Worm (Caenorhabditis elegans) whole organism, L4 larva: ENCODE measurements around the gene F01F1.3.

Experiments
- F10B5.3 ChIP-seq: sonication (generic microtip); optimal IDR thresholded peaks from 2 replicates; lab custom pipeline; 2016; ENCODE audit warnings: mild to moderate bottlenecking, missing genetic modification characterization, missing compliant biosample characterization
- F26F4.8 ChIP-seq: fragments of 200-800 bp; sonication (Bioruptor generic); conservative IDR thresholded peaks from 2 replicates; pipeline ENCODE4 v1.3.6; 2022; ENCODE audit warnings: missing genetic modification characterization, missing compliant biosample characterization
- F44E2.7 ChIP-seq: fragments of 200-800 bp; sonication (Bioruptor generic); IDR thresholded peaks from 2 replicates; pipeline ENCODE4 v2.1.2; 2022; ENCODE audit warnings: missing genetic modification characterization, missing compliant biosample characterization
- T20F7.1 ChIP-seq: fragments of 200-800 bp; sonication (Bioruptor generic); optimal IDR thresholded peaks from 2 replicates; lab custom pipeline; 2018; ENCODE audit warnings: mild to moderate bottlenecking, missing genetic modification characterization, missing compliant biosample characterization
- Y48G9A.11 ChIP-seq: fragments of 200-800 bp; sonication (Bioruptor generic); IDR thresholded peaks from 2 replicates; pipeline ENCODE4 v1.3.6; 2022; ENCODE audit warnings: missing genetic modification reagents, missing genetic modification characterization, missing compliant biosample characterization
- ZK546.5 ChIP-seq, 2 experiments: sonication (generic microtip); optimal IDR thresholded peaks; 2 replicates each; lab custom pipeline; 2017; ENCODE audit warnings: missing biosample characterization in 2 of 2, missing genetic modification characterization in 2 of 2
- aha-1 ChIP-seq: fragments of 150-350 bp; peaks from one replicate; lab custom pipeline; 2014; ENCODE audit warnings: missing biosample characterization, missing genetic modification characterization
- aly-2 ChIP-seq: sonication (generic microtip); optimal IDR thresholded peaks from 2 replicates; lab custom pipeline; 2018; ENCODE audit warnings: missing biosample characterization, missing genetic modification characterization
- ama-1 ChIP-seq: fragments of 150-350 bp; optimal IDR thresholded peaks from 2 replicates; lab custom pipeline; 2014; ENCODE audit warnings: inconsistent platforms, mixed read lengths
- arid-1 ChIP-seq: fragments of 200-800 bp; sonication (Bioruptor generic); conservative IDR thresholded peaks from 2 replicates; pipeline ENCODE4 v1.3.6; 2022; ENCODE audit warnings: missing genetic modification reagents, missing genetic modification characterization, missing compliant biosample characterization
- ceh-20 ChIP-seq: fragments of 200-800 bp; sonication (Bioruptor generic); IDR thresholded peaks from 2 replicates; pipeline ENCODE4 v1.3.6; 2022; ENCODE audit warnings: missing genetic modification reagents, missing genetic modification characterization, missing compliant biosample characterization
- ceh-32 ChIP-seq: sonication (generic microtip); optimal IDR thresholded peaks from 2 replicates; lab custom pipeline; 2016; ENCODE audit warnings: mild to moderate bottlenecking, missing genetic modification characterization, missing compliant biosample characterization; ENCODE audit not compliant: poor library complexity
- ceh-44 ChIP-seq: fragments of 200-800 bp; sonication (Bioruptor generic); IDR thresholded peaks from 2 replicates; pipeline ENCODE4 v1.3.6; 2022; ENCODE audit warnings: missing genetic modification reagents, missing genetic modification characterization, missing compliant biosample characterization
- ceh-62 ChIP-seq: sonication (generic microtip); optimal IDR thresholded peaks from 2 replicates; lab custom pipeline; 2017; ENCODE audit warnings: missing biosample characterization, missing genetic modification characterization
- ceh-82 ChIP-seq: sonication (generic microtip); optimal IDR thresholded peaks from 2 replicates; lab custom pipeline; 2017; ENCODE audit warnings: missing biosample characterization, missing genetic modification characterization
- daf-16 ChIP-seq, 3 experiments: sonication (generic microtip); optimal IDR thresholded peaks; 2 replicates each; lab custom pipeline; 2016 to 2017; ENCODE audit warnings: missing genetic modification characterization in 3 of 3, missing genetic modification reagents in 3 of 3, mild to moderate bottlenecking in 2 of 3, missing compliant biosample characterization in 2 of 3, missing biosample characterization in 1 of 3, moderate library complexity in 1 of 3
- daf-19 ChIP-seq: fragments of 200-800 bp; sonication (Bioruptor generic); conservative IDR thresholded peaks from 2 replicates; pipeline ENCODE4 v1.3.6; 2022; ENCODE audit warnings: missing genetic modification characterization, missing compliant biosample characterization
- daf-8 ChIP-seq: fragments of 200-800 bp; sonication (Bioruptor generic); IDR thresholded peaks from 2 replicates; pipeline ENCODE4 v1.3.6; 2022; ENCODE audit warnings: missing genetic modification characterization, missing compliant biosample characterization
- dmd-6 ChIP-seq: fragments of 200-800 bp; sonication (Bioruptor generic); IDR thresholded peaks from 2 replicates; pipeline ENCODE4 v1.3.6; 2022; ENCODE audit warnings: missing genetic modification reagents, missing genetic modification characterization, missing compliant biosample characterization
- duxl-1 ChIP-seq: sonication (generic microtip); optimal IDR thresholded peaks from 2 replicates; lab custom pipeline; 2016; ENCODE audit warnings: mild to moderate bottlenecking, missing genetic modification characterization, moderate library complexity, missing compliant biosample characterization; ENCODE audit not compliant: poor library complexity
- dve-1 ChIP-seq: sonication (generic microtip); optimal IDR thresholded peaks from 2 replicates; lab custom pipeline; 2017; ENCODE audit warnings: antibody characterized with exemption, mild to moderate bottlenecking, missing genetic modification characterization, missing compliant biosample characterization; ENCODE audit not compliant: insufficient read depth
- lim-7 ChIP-seq: fragments of 200-800 bp; sonication (Bioruptor generic); IDR thresholded peaks from 2 replicates; pipeline ENCODE4 v1.3.6; 2022; ENCODE audit warnings: missing genetic modification characterization, missing compliant biosample characterization
- lin-1 ChIP-seq: fragments of 200-800 bp; sonication (Bioruptor generic); IDR thresholded peaks from 2 replicates; pipeline ENCODE4 v1.3.6; 2022; ENCODE audit warnings: missing genetic modification reagents, missing genetic modification characterization, missing compliant biosample characterization
- lin-38 ChIP-seq: fragments of 200-800 bp; sonication (Bioruptor generic); IDR thresholded peaks from 2 replicates; pipeline ENCODE4 v1.3.6; 2022; ENCODE audit warnings: missing genetic modification reagents, missing genetic modification characterization, missing compliant biosample characterization
- lsy-2 ChIP-seq, 2 experiments: fragments of 150-350 bp in 1 of 2; sonication (generic microtip) in 1 of 2; optimal IDR thresholded peaks; 2 replicates each; lab custom pipeline; 2014 to 2017; ENCODE audit warnings: missing biosample characterization in 2 of 2, missing genetic modification characterization in 2 of 2
- mdl-1 ChIP-seq, 2 experiments: fragments of 150-350 bp in 1 of 2; sonication (generic microtip) in 1 of 2; optimal IDR thresholded peaks; 2 replicates each; lab custom pipeline; 2014 to 2017; ENCODE audit warnings: missing biosample characterization in 2 of 2, missing genetic modification characterization in 2 of 2
- mdt-29 ChIP-seq: fragments of 200-800 bp; sonication (Bioruptor generic); IDR thresholded peaks from 2 replicates; pipeline ENCODE4 v1.3.6; 2022; ENCODE audit warnings: missing genetic modification reagents, missing genetic modification characterization, missing compliant biosample characterization
- mep-1 ChIP-seq: fragments of 150-350 bp; sonication (generic microtip); optimal IDR thresholded peaks from 3 replicates; lab custom pipeline; 2014; ENCODE audit warnings: missing biosample characterization, missing genetic modification characterization
- mes-2 ChIP-seq: sonication (generic microtip); optimal IDR thresholded peaks from 2 replicates; lab custom pipeline; 2016; ENCODE audit warnings: missing genotype, mild to moderate bottlenecking, missing genetic modification characterization, missing compliant biosample characterization; ENCODE audit not compliant: poor library complexity, severe bottlenecking
- nhr-237 ChIP-seq: sonication (generic microtip); optimal IDR thresholded peaks from 2 replicates; lab custom pipeline; 2017; ENCODE audit warnings: missing biosample characterization, missing genetic modification characterization
- nhr-25 ChIP-seq: sonication (generic microtip); optimal IDR thresholded peaks from 2 replicates; lab custom pipeline; 2017; ENCODE audit warnings: missing genetic modification characterization, mild to moderate bottlenecking, missing compliant biosample characterization, antibody characterized with exemption, moderate library complexity, borderline replicate concordance; ENCODE audit not compliant: insufficient read depth
- nhr-48 ChIP-seq: sonication (generic microtip); optimal IDR thresholded peaks from 2 replicates; lab custom pipeline; 2016; ENCODE audit warnings: mild to moderate bottlenecking, missing genetic modification characterization, missing compliant biosample characterization
- nhr-6 ChIP-seq: fragments of 150-350 bp; optimal IDR thresholded peaks from 2 replicates; lab custom pipeline; 2014; ENCODE audit warnings: missing biosample characterization, missing genetic modification characterization
- pqm-1 ChIP-seq: sonication (generic microtip); optimal IDR thresholded peaks from 2 replicates; lab custom pipeline; 2017; ENCODE audit warnings: missing biosample characterization, missing genetic modification characterization
- unc-130 ChIP-seq: sonication (generic microtip); optimal IDR thresholded peaks from 2 replicates; lab custom pipeline; 2016; ENCODE audit warnings: missing genetic modification reagents, missing genetic modification characterization, missing compliant biosample characterization
- unc-62 ChIP-seq, 3 experiments: fragments of 150-350 bp in 1 of 3; sonication (generic microtip); optimal IDR thresholded peaks in 2 of 3; peaks in 1 of 3; 1 replicate in 1 of 3; 2 replicates in 2 of 3; lab custom pipeline; 2014 to 2017; ENCODE audit warnings: missing biosample characterization in 3 of 3, missing genetic modification characterization in 3 of 3, missing genetic modification reagents in 3 of 3, missing genotype in 1 of 3
- zfp-2 ChIP-seq: sonication (generic microtip); optimal IDR thresholded peaks from 2 replicates; lab custom pipeline; 2016; ENCODE audit warnings: mild to moderate bottlenecking, missing genetic modification characterization, missing compliant biosample characterization
- zfp-3 ChIP-seq: fragments of 200-800 bp; sonication (Bioruptor generic); conservative IDR thresholded peaks from 2 replicates; pipeline ENCODE4 v1.3.6; 2022; ENCODE audit warnings: missing genetic modification reagents, missing genetic modification characterization, missing compliant biosample characterization

The F01F1.3 gene

ce11 chrIII:5838159-5839046 lies 33.3 kb upstream of the F01F1.3 start (continued):
- peak; percentile 33 for TF ChIP-seq ama-1 (lab: Kevin White, UChicago)
- no peak for TF ChIP-seq arid-1
- TF ChIP-seq T20F7.1 (GFP tag; lab: Kevin White, UChicago) = peak; percentile 74
- TF ChIP-seq mdl-1 (tag; optimal IDR thresholded peaks at IDR 0.05; lab: Kevin White, UChicago) = peak; percentile 70 to 93
- no peak for TF ChIP-seq ceh-62 (tag; lab: Kevin White, UChicago)
- 0 out of 2 replicates have a peak, but pooled peaks have one; percentile 18 for TF ChIP-seq lin-38 (GFP tag; lab: Robert Waterston, UW)
- no peak for TF ChIP-seq nhr-237 (tag; lab: Kevin White, UChicago)
- peak; percentile 72 for TF ChIP-seq mep-1
- no peak for TF ChIP-seq aly-2 (tag; lab: Kevin White, UChicago)
- TF ChIP-seq dmd-6 (GFP tag; lab: Robert Waterston, UW) = peak; percentile 95
- peak; percentile 30 for TF ChIP-seq mes-2 (tag; lab: Kevin White, UChicago)
- no peak for TF ChIP-seq daf-19
- TF ChIP-seq aha-1 (tag; lab: Kevin White, UChicago) = peak; percentile 25
- no peak for TF ChIP-seq F10B5.3 (tag; lab: Kevin White, UChicago)
- no peak for TF ChIP-seq ceh-32 (tag; lab: Kevin White, UChicago)
- peak in 1 of 2 experiments; percentile 60 for TF ChIP-seq daf-16 (GFP tag; optimal IDR thresholded peaks at IDR 0.05; lab: Kevin White, UChicago)
- peak; percentile 82 for TF ChIP-seq daf-16 (tag; optimal IDR thresholded peaks at IDR 0.05; lab: Kevin White, UChicago)
- no peak for TF ChIP-seq F44E2.7 (GFP tag; lab: Robert Waterston, UW)
- peak; percentile 15 for TF ChIP-seq duxl-1 (tag; lab: Kevin White, UChicago)
- TF ChIP-seq unc-62 (GFP tag; optimal IDR thresholded peaks at IDR 0.05 in 1 of 2; lab: Kevin White, UChicago) = peak; percentile 49 to 82
- no peak for TF ChIP-seq unc-62 (tag; optimal IDR thresholded peaks at IDR 0.05; lab: Kevin White, UChicago)
- no peak for TF ChIP-seq lim-7 (GFP tag; lab: Robert Waterston, UW)
- TF ChIP-seq ceh-82 (tag; lab: Kevin White, UChicago) = no peak
- TF ChIP-seq zfp-3 (GFP tag; lab: Robert Waterston, UW) = 0 out of 2 replicates have a peak, but pooled peaks have one; percentile 31
- TF ChIP-seq zfp-2 (tag; lab: Kevin White, UChicago) = no peak
- TF ChIP-seq nhr-6 (tag; lab: Kevin White, UChicago) = peak; percentile 67
- peak; percentile 81 for TF ChIP-seq nhr-48 (tag; lab: Kevin White, UChicago)
- no peak for TF ChIP-seq nhr-25
- peak; percentile 93 for TF ChIP-seq pqm-1 (tag; lab: Kevin White, UChicago)
- TF ChIP-seq mdt-29 (GFP tag; lab: Robert Waterston, UW) = no peak
- no peak for TF ChIP-seq ZK546.5 (tag; optimal IDR thresholded peaks at IDR 0.05; lab: Kevin White, UChicago)
- TF ChIP-seq Y48G9A.11 = no peak
- TF ChIP-seq ceh-20 = no peak; the same call in 1 of the 2 replicates
- TF ChIP-seq daf-8 (GFP tag; lab: Robert Waterston, UW) = no peak
- peak; percentile 55 to 58 for TF ChIP-seq lsy-2 (tag; optimal IDR thresholded peaks at IDR 0.05; lab: Kevin White, UChicago)
- TF ChIP-seq lin-1 (GFP tag; lab: Robert Waterston, UW) = 0 out of 2 replicates have a peak, but pooled peaks have one; percentile 24
- no peak for TF ChIP-seq unc-130 (GFP tag; lab: Kevin White, UChicago)
- no peak for TF ChIP-seq ceh-44 (GFP tag; lab: Robert Waterston, UW)
- TF ChIP-seq dve-1 (tag; lab: Kevin White, UChicago) = peak; percentile 95
- no peak for TF ChIP-seq F26F4.8
